Worm (Caenorhabditis elegans) whole organism, late embryonic: Measurements from ENCODE around the gene srg-45.

Source experiments
- fax-1 ChIP-seq: sonication (generic microtip); optimal IDR thresholded peaks from 2 replicates; lab custom pipeline; 2016; ENCODE audit warnings: missing genotype, missing genetic modification characterization, missing compliant biosample characterization
- nhr-11 ChIP-seq: fragments of 150-350 bp; optimal IDR thresholded peaks from 2 replicates; lab custom pipeline; 2014; ENCODE audit warnings: missing biosample characterization, missing genetic modification characterization

DNA sequence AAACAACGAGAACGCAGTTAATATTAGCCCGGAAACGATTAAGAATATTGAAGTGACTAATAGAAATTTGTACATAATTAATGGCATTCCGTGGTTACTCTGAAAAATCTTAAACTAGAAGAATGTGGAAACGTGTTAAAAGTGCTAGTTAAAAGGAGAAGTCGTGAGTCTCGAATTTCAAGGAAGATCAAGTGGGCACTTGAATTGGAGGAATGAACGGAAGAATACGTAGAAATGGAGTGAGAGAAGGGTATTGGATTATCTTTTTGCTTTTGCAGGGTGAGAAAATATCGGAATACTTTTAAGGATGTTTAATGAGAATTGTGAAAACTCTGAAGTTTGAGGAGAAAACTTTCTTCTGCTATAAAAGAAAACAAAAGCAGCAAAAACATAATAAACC, 3.0 kb downstream of the srg-45 start, which contains the start of gene hpo-30:
- no peak for TF ChIP-seq nhr-11 (tag; lab: Kevin White, UChicago)
- no peak for TF ChIP-seq fax-1
